Fruit fly (Drosophila melanogaster) whole organism, pupa: Measurements from ENCODE around the gene CG14227.

Experiments
- CG10348 ChIP-seq: fragments of 200-800 bp; sonication (Bioruptor generic); IDR thresholded peaks from 2 replicates; pipeline ENCODE4 v1.3.6; 2022; ENCODE audit warnings: missing biosample characterization, missing genetic modification characterization
- CG12605 ChIP-seq: fragments of 200-800 bp; sonication (Bioruptor generic); IDR thresholded peaks from 2 replicates; pipeline ENCODE4 v1.3.6; 2022; ENCODE audit warnings: missing biosample characterization, missing genetic modification characterization
- CG13204 ChIP-seq: fragments of 200-800 bp; sonication (Bioruptor generic); optimal IDR thresholded peaks from 2 replicates; lab custom pipeline; 2018; ENCODE audit warnings: missing biosample characterization, mild to moderate bottlenecking, missing genetic modification characterization, moderate library complexity
- CG14655 ChIP-seq: fragments of 200-800 bp; sonication (Bioruptor generic); optimal IDR thresholded peaks from 3 replicates; lab custom pipeline; 2017; ENCODE audit warnings: mild to moderate bottlenecking, missing biosample characterization, missing genetic modification reagents, missing genetic modification characterization
- CG15710 ChIP-seq: fragments of 200-800 bp; sonication (Bioruptor generic); optimal IDR thresholded peaks from 2 replicates; lab custom pipeline; 2018; ENCODE audit warnings: missing biosample characterization, mild to moderate bottlenecking, missing genetic modification characterization, moderate library complexity
- CG17806 ChIP-seq: fragments of 200-800 bp; sonication (Bioruptor generic); optimal IDR thresholded peaks from 2 replicates; lab custom pipeline; 2018; ENCODE audit warnings: missing biosample characterization, mild to moderate bottlenecking, missing genetic modification characterization, moderate library complexity
- CG32121 ChIP-seq: fragments of 200-800 bp; sonication (Bioruptor generic); IDR thresholded peaks from 2 replicates; pipeline ENCODE4 v1.3.6; 2022; ENCODE audit warnings: missing biosample characterization, missing genetic modification characterization
- CG34367 ChIP-seq: fragments of 200-800 bp; sonication (Bioruptor generic); optimal IDR thresholded peaks from 2 replicates; lab custom pipeline; 2018; ENCODE audit warnings: missing biosample characterization, mild to moderate bottlenecking, missing genetic modification characterization
- CG4496 ChIP-seq: fragments of 200-800 bp; sonication (Bioruptor generic); IDR thresholded peaks from 3 replicates; pipeline ENCODE4 v1.3.6; 2022; ENCODE audit warnings: missing biosample characterization, missing genetic modification characterization
- CG9948 ChIP-seq: fragments of 200-800 bp; sonication (Bioruptor generic); optimal IDR thresholded peaks from 2 replicates; lab custom pipeline; 2018; ENCODE audit warnings: missing biosample characterization, mild to moderate bottlenecking, missing genetic modification characterization, moderate library complexity
- D1 ChIP-seq: fragments of 200-800 bp; sonication (Bioruptor generic); optimal IDR thresholded peaks from 2 replicates; lab custom pipeline; 2018; ENCODE audit warnings: missing biosample characterization, mild to moderate bottlenecking, missing genetic modification characterization, moderate library complexity
- Ets98B ChIP-seq: fragments of 200-800 bp; sonication (Bioruptor generic); IDR thresholded peaks from 2 replicates; pipeline ENCODE4 v1.3.6; 2022; ENCODE audit warnings: missing biosample characterization, missing genetic modification characterization
- Pif1A ChIP-seq: fragments of 200-800 bp; sonication (Bioruptor generic); optimal IDR thresholded peaks from 3 replicates; lab custom pipeline; 2016; ENCODE audit warnings: missing biosample characterization, missing genetic modification characterization
- Pif1B ChIP-seq: fragments of 200-800 bp; sonication (Bioruptor generic); optimal IDR thresholded peaks from 3 replicates; lab custom pipeline; 2016; ENCODE audit warnings: missing biosample characterization, missing genetic modification characterization
- Snoo ChIP-seq: fragments of 200-800 bp; sonication (Bioruptor generic); optimal IDR thresholded peaks from 3 replicates; lab custom pipeline; 2017; ENCODE audit warnings: missing biosample characterization, mild to moderate bottlenecking, missing genetic modification characterization, inconsistent platforms
- fd96Ca ChIP-seq: fragments of 200-800 bp; sonication (Bioruptor generic); IDR thresholded peaks from 3 replicates; pipeline ENCODE4 v1.3.6; 2022; ENCODE audit warnings: missing biosample characterization, missing genetic modification characterization
- rn ChIP-seq: fragments of 200-800 bp; sonication (Bioruptor generic); IDR thresholded peaks from 2 replicates; pipeline ENCODE4 v1.3.6; 2022; ENCODE audit warnings: missing biosample characterization, missing genetic modification characterization

Gene CG14227

DNA sequence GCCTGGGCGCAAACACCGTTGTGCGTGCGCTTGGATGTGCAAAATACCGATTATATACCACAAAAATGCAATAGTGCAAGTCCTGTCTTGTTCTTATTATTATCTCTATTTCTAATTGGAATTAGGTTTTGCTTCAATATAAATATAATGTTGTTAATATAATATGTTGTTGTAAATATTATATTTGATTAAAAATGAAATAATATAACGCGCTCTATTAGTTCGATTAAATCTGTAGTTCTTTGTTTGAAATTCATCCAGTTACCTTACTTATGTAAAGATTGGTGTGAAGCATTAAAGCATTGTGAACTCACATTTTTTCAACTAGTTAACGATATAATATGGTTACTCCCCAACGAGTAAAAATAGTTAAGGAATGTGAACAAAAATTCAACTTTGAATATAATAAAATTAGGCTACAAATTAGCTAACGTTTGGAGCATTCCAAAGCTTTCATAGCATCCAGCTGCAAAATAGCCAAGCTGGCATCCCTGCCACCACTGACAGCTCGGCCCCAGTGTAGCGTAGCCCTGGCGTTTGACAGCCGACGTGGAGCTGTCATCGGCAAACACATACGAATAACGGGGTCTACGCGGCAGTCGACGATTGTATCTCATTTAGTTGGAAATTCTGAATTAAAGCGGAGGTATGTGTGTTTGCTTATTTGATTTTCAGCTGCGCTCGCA is 45.8 kb downstream of the CG14227 start, which contains the start of the genes CG12237 and Sec61gamma:
Gene CG12237, minus strand, starts transcription at position 51 of the 686 bp plus-strand sequence.
Gene Sec61gamma, plus strand, starts transcription at position 509 of the 686 bp plus-strand sequence.
- TF ChIP-seq CG34367 (tag; lab: Kevin White, UChicago) (peak; percentile 0), Snoo (peak; percentile 13), Ets98B (GFP tag; lab: Robert Waterston, UW) (peak; percentile 42; the same call in 1 of the 2 replicates), CG12605 (GFP tag; lab: Robert Waterston, UW) (no peak), rn (GFP tag; lab: Robert Waterston, UW) (no peak), CG10348 (GFP tag; lab: Robert Waterston, UW) (no peak), CG32121 (GFP tag; lab: Robert Waterston, UW) (no peak)
- TF ChIP-seq, all 21 proteins: peak for 3

DNA sequence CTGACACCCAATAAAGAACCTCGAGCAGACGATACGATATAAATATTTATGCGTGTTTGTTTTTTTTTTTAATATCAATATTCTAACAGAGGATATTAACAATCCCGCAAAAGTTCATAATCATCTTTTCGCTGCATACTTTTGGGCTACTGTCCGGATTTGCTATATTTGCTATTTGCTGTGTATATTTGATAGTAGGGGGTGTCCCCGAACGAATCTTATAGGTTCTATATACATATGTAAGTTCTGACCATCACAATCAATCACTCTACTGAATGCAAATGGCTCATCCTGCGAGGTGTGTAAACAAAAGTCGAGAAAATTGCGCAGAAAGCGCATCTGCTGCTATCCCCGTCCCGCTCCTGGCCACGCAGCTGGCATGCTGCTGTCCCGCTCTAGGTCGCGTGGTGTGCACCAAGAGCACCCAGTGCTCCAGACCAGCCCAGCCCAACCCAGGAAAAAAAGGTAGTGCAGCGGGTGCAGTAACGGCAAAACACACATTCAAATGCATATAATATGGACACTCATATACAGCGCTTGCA is 48.0 kb downstream of the CG14227 start:
- TF ChIP-seq fd96Ca (GFP tag; lab: Robert Waterston, UW) (no peak), CG4496 (GFP tag; lab: Robert Waterston, UW) (peak; percentile 31; the same call in 1 of the 3 replicates)
- TF ChIP-seq, all 21 proteins: peak for 1

DNA sequence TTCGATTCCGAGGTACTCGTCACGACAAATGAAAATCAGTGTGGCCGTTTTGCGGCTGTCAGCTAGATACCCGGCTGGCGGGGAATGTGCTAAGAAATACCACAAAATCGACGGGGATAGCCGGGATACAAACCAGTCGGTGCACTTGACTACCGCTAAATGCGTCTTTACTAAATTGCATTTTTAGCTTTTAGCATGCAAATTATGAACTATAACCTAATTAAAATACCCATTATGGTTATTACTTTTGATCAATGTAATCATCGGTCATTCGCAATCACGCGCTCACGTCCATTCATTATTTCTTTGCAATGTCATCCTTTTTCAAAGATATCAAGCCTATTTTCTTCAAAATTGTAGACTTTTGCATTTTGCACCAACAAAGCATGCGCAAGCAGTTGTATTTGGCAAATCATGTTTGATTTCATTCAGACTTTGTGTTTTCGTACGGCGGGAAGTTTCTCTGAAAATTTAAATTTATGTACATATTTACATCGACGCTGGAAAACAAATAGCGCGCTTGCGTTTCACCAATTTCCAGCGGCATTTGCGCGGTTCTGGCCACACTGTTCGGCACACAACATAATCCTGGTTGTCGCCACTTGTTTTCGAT is 50.3 kb downstream of the CG14227 start, which contains the start of gene Rcd-1:
Gene Rcd-1, plus strand, starts transcription at position 440 of the 613 bp plus-strand sequence.
- TF ChIP-seq Ets98B (GFP tag; lab: Robert Waterston, UW) (no peak), CG17806 (tag; lab: Kevin White, UChicago) (no peak), CG34367 (tag; lab: Kevin White, UChicago) (no peak), Pif1B (GFP tag; lab: Kevin White, UChicago) (no peak), Pif1A (GFP tag; lab: Kevin White, UChicago) (no peak), rn (GFP tag; lab: Robert Waterston, UW) (no peak), CG9948 (no peak), CG15710 (tag; lab: Kevin White, UChicago) (no peak), fd96Ca (GFP tag; lab: Robert Waterston, UW) (no peak), CG10348 (GFP tag; lab: Robert Waterston, UW) (no peak), D1 (tag; lab: Kevin White, UChicago) (no peak), CG14655 (GFP tag; lab: Kevin White, UChicago) (no peak), CG12605 (GFP tag; lab: Robert Waterston, UW) (no peak), CG13204 (GFP tag; lab: Kevin White, UChicago) (no peak), Snoo (no peak)
